1 fruit fly cellular context compared by ENCODE assay signal in the genomic region with DNA sequence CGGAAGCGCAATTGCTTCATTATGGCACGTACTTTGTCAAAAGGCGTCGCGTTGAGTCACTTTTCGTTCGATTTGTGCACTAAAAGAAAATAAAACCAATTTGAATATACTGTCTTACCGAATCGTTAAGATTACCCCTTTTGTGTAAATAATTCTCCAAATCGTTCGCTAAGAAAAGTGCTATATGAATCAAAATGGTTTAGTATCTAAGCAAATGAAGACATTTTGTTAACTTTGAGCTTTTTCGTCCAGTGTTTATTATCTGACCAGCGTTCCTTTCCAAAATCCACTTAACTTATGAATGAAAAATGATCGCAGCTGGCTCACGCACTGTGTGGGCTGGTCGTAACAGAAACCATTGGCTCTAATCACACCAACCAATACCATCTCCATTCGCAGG.
A peak's percentile ranks its signal among the peaks of the same experiment; 100 is the strongest.
TF ChIP-seq lines count a peak whose summit lies in the region.

No protein-coding gene starts in this region.

TF ChIP-seq in whole organism, embryonic, 481 proteins besides CTCF, POLR2A, EP300 and RAD21 (continued from another document):
- TF ChIP-seq CG7786 (GFP tag; optimal IDR thresholded peaks at IDR 0.05; lab: Kevin White, UChicago): peak; percentile 8
- no peak for TF ChIP-seq ems (GFP tag; optimal IDR thresholded peaks at IDR 0.05; lab: Kevin White, UChicago)
- TF ChIP-seq en (GFP tag; optimal IDR thresholded peaks at IDR 0.05; lab: Kevin White, UChicago): peak; percentile 8
- peak; percentile 8 for TF ChIP-seq Oli (tag; optimal IDR thresholded peaks at IDR 0.05; lab: Kevin White, UChicago)
- peak; percentile 61 for TF ChIP-seq Rfx (GFP tag; IDR thresholded peaks at IDR 0.05; lab: Robert Waterston, UW)
- no peak for TF ChIP-seq cg (GFP tag; optimal IDR thresholded peaks at IDR 0.05; lab: Kevin White, UChicago)
- peak; percentile 33 for TF ChIP-seq CG15269 (tag; optimal IDR thresholded peaks at IDR 0.05; lab: Kevin White, UChicago)
- TF ChIP-seq mam (GFP tag; optimal IDR thresholded peaks at IDR 0.05; lab: Kevin White, UChicago): peak; percentile 35
- TF ChIP-seq crol (GFP tag; IDR thresholded peaks at IDR 0.05; lab: Robert Waterston, UW): no peak
- TF ChIP-seq Ptx1 (GFP tag; IDR thresholded peaks at IDR 0.05; lab: Robert Waterston, UW): 0 out of 2 replicates have a peak, but pooled peaks have one; percentile 34
- peak; percentile 66 for TF ChIP-seq CG2120 (GFP tag; optimal IDR thresholded peaks at IDR 0.05; lab: Kevin White, UChicago)
- TF ChIP-seq CG9609 (GFP tag; optimal IDR thresholded peaks at IDR 0.05; lab: Kevin White, UChicago): no peak
- peak; percentile 11 for TF ChIP-seq CG9727 (GFP tag; optimal IDR thresholded peaks at IDR 0.05; lab: Kevin White, UChicago)
- peak; percentile 5 for TF ChIP-seq CG17385 (GFP tag; optimal IDR thresholded peaks at IDR 0.05; lab: Kevin White, UChicago)
- no peak for TF ChIP-seq fd64A (GFP tag; optimal IDR thresholded peaks at IDR 0.05; lab: Kevin White, UChicago)
- no peak for TF ChIP-seq CG8089 (GFP tag; optimal IDR thresholded peaks at IDR 0.05; lab: Kevin White, UChicago)
- peak; percentile 26 for TF ChIP-seq Sox102F (GFP tag; optimal IDR thresholded peaks at IDR 0.05; lab: Kevin White, UChicago)
- no peak for TF ChIP-seq CG11456 (GFP tag; IDR thresholded peaks at IDR 0.05; lab: Robert Waterston, UW)
- peak; percentile 26 for TF ChIP-seq org-1 (GFP tag; optimal IDR thresholded peaks at IDR 0.05; lab: Kevin White, UChicago)
- peak; percentile 61 for TF ChIP-seq lab (GFP tag; optimal IDR thresholded peaks at IDR 0.05; lab: Kevin White, UChicago)
- TF ChIP-seq jing (GFP tag; optimal IDR thresholded peaks at IDR 0.05; lab: Kevin White, UChicago): no peak
- peak; percentile 24 for TF ChIP-seq CG17359 (tag; optimal IDR thresholded peaks at IDR 0.05; lab: Kevin White, UChicago)
- peak; percentile 31; the same call in 1 of the 2 replicates for TF ChIP-seq CG9932 (GFP tag; IDR thresholded peaks at IDR 0.05; lab: Robert Waterston, UW)
- no peak for TF ChIP-seq prd (optimal IDR thresholded peaks at IDR 0.05; lab: Kevin White, UChicago)
- TF ChIP-seq prd (GFP tag; IDR thresholded peaks at IDR 0.05; lab: Robert Waterston, UW): peak; percentile 31; the same call in 1 of the 3 replicates
- TF ChIP-seq CG32532 (GFP tag; IDR thresholded peaks at IDR 0.05; lab: Robert Waterston, UW): peak; percentile 47; the same call in 1 of the 2 replicates
- no peak for TF ChIP-seq p53 (GFP tag; optimal IDR thresholded peaks at IDR 0.05; lab: Kevin White, UChicago)
- no peak for TF ChIP-seq ham (GFP tag; IDR thresholded peaks at IDR 0.05; lab: Robert Waterston, UW)
- no peak for TF ChIP-seq CG3838 (GFP tag; optimal IDR thresholded peaks at IDR 0.05; lab: Kevin White, UChicago)
- TF ChIP-seq her (GFP tag; optimal IDR thresholded peaks at IDR 0.05; lab: Kevin White, UChicago): peak; percentile 26
- no peak for TF ChIP-seq CG7271 (tag; optimal IDR thresholded peaks at IDR 0.05; lab: Kevin White, UChicago)
- no peak for TF ChIP-seq pum (GFP tag; optimal IDR thresholded peaks at IDR 0.05; lab: Kevin White, UChicago)
- TF ChIP-seq CG18599 (GFP tag; optimal IDR thresholded peaks at IDR 0.05; lab: Kevin White, UChicago): peak; percentile 28
- no peak for TF ChIP-seq Usf (GFP tag; optimal IDR thresholded peaks at IDR 0.05; lab: Kevin White, UChicago)
- TF ChIP-seq CG10366 (GFP tag; IDR thresholded peaks at IDR 0.05; lab: Robert Waterston, UW): peak; percentile 17; the same call in 1 of the 2 replicates
- TF ChIP-seq Hmr (GFP tag; optimal IDR thresholded peaks at IDR 0.05; lab: Kevin White, UChicago): peak; percentile 15
- TF ChIP-seq CG31388 (GFP tag; optimal IDR thresholded peaks at IDR 0.05; lab: Kevin White, UChicago): no peak
- TF ChIP-seq Taf1 (GFP tag; IDR thresholded peaks at IDR 0.05; lab: Robert Waterston, UW): no peak
- peak in 1 of 2 experiments; percentile 41 for TF ChIP-seq Hr51 (GFP tag; optimal IDR thresholded peaks at IDR 0.05; lab: Kevin White, UChicago)
- no peak for TF ChIP-seq sqz (GFP tag; optimal IDR thresholded peaks at IDR 0.05; lab: Kevin White, UChicago)
- TF ChIP-seq seq (GFP tag; IDR thresholded peaks at IDR 0.05; lab: Robert Waterston, UW): no peak
- peak; percentile 71 for TF ChIP-seq Med (GFP tag; lab: Kevin White, UChicago)
- TF ChIP-seq CG18262 (tag; optimal IDR thresholded peaks at IDR 0.05; lab: Kevin White, UChicago): no peak
- TF ChIP-seq PHDP (tag; optimal IDR thresholded peaks at IDR 0.05; lab: Kevin White, UChicago): peak; percentile 16
- TF ChIP-seq CG4730 (GFP tag; IDR thresholded peaks at IDR 0.05; lab: Robert Waterston, UW): no peak
- TF ChIP-seq NfI (GFP tag; optimal IDR thresholded peaks at IDR 0.05; lab: Kevin White, UChicago): peak; percentile 22
- TF ChIP-seq CG12769 (tag; optimal IDR thresholded peaks at IDR 0.05; lab: Kevin White, UChicago): peak; percentile 65
- no peak for TF ChIP-seq CG2875 (GFP tag; optimal IDR thresholded peaks at IDR 0.05; lab: Kevin White, UChicago)
- no peak for TF ChIP-seq ara (GFP tag; IDR thresholded peaks at IDR 0.05; lab: Robert Waterston, UW)
- TF ChIP-seq grau (tag; optimal IDR thresholded peaks at IDR 0.05; lab: Kevin White, UChicago): peak; percentile 36
- TF ChIP-seq CG3065 (GFP tag; optimal IDR thresholded peaks at IDR 0.05; lab: Kevin White, UChicago): no peak
- no peak for TF ChIP-seq HLH3B (GFP tag; IDR thresholded peaks at IDR 0.05; lab: Robert Waterston, UW)
- peak; percentile 20 for TF ChIP-seq CG9817 (tag; optimal IDR thresholded peaks at IDR 0.05; lab: Kevin White, UChicago)
- peak; percentile 19 for TF ChIP-seq CG15514 (GFP tag; optimal IDR thresholded peaks at IDR 0.05; lab: Kevin White, UChicago)
- no peak for TF ChIP-seq gsb-n (tag; optimal IDR thresholded peaks at IDR 0.05; lab: Kevin White, UChicago)
- peak; percentile 49; the same call in 1 of the 2 replicates for TF ChIP-seq Atf6 (GFP tag; IDR thresholded peaks at IDR 0.05; lab: Robert Waterston, UW)
- TF ChIP-seq fd96Cb (tag; optimal IDR thresholded peaks at IDR 0.05; lab: Kevin White, UChicago): peak; percentile 16
- 0 out of 2 replicates have a peak, but pooled peaks have one; percentile 9 for TF ChIP-seq lmd (GFP tag; IDR thresholded peaks at IDR 0.05; lab: Robert Waterston, UW)
- peak; percentile 52 for TF ChIP-seq gem (tag; optimal IDR thresholded peaks at IDR 0.05; lab: Kevin White, UChicago)
- TF ChIP-seq CG6854 (GFP tag; optimal IDR thresholded peaks at IDR 0.05; lab: Kevin White, UChicago): no peak
- TF ChIP-seq Awh (GFP tag; IDR thresholded peaks at IDR 0.05; lab: Robert Waterston, UW): no peak
- TF ChIP-seq CG7839 (tag; optimal IDR thresholded peaks at IDR 0.05; lab: Kevin White, UChicago): peak; percentile 33
- no peak for TF ChIP-seq CG11085 (GFP tag; IDR thresholded peaks at IDR 0.05; lab: Robert Waterston, UW)
